Fruit fly (Drosophila melanogaster) whole organism, prepupa: ENCODE data around the gene CG12259.

Source experiments
- Blimp-1 ChIP-seq: fragments of 200-800 bp; sonication (Bioruptor generic); optimal IDR thresholded peaks from 3 replicates; lab custom pipeline; 2017; ENCODE audit warnings: missing biosample characterization, missing genetic modification characterization, mild to moderate bottlenecking, moderate library complexity, missing genetic modification reagents
- CG10631 ChIP-seq: fragments of 200-800 bp; sonication (Bioruptor generic); optimal IDR thresholded peaks from 2 replicates; lab custom pipeline; 2016; ENCODE audit warnings: missing biosample characterization, missing genetic modification characterization
- CG10669 ChIP-seq: fragments of 200-800 bp; sonication (Bioruptor generic); optimal IDR thresholded peaks from 3 replicates; lab custom pipeline; 2018; ENCODE audit warnings: missing biosample characterization, mild to moderate bottlenecking, missing genetic modification characterization, moderate library complexity
- CG11294 ChIP-seq: fragments of 200-800 bp; sonication (Bioruptor generic); IDR thresholded peaks from 2 replicates; pipeline ENCODE4 v1.3.6; 2022; ENCODE audit warnings: missing biosample characterization, missing genetic modification characterization
- CG11902 ChIP-seq: fragments of 200-800 bp; sonication (Bioruptor generic); optimal IDR thresholded peaks from 3 replicates; lab custom pipeline; 2016; ENCODE audit warnings: missing biosample characterization, missing genetic modification characterization
- CG15336 ChIP-seq: fragments of 200-800 bp; sonication (Bioruptor generic); IDR thresholded peaks from 2 replicates; pipeline ENCODE4 v1.3.6; 2022; ENCODE audit warnings: missing biosample characterization, missing genetic modification characterization
- CG1621 ChIP-seq: fragments of 200-800 bp; sonication (Bioruptor generic); optimal IDR thresholded peaks from 3 replicates; lab custom pipeline; 2018; ENCODE audit warnings: missing biosample characterization, mild to moderate bottlenecking, missing genetic modification characterization
- CG16779 ChIP-seq: fragments of 200-800 bp; sonication (Bioruptor generic); optimal IDR thresholded peaks from 3 replicates; lab custom pipeline; 2017; ENCODE audit warnings: missing biosample characterization, mild to moderate bottlenecking, missing genetic modification characterization
- CG3032 ChIP-seq: fragments of 200-800 bp; optimal IDR thresholded peaks from 2 replicates; lab custom pipeline; 2019; ENCODE audit warnings: missing biosample characterization, mild to moderate bottlenecking, missing genetic modification characterization, moderate library complexity
- CG32006 ChIP-seq: fragments of 200-800 bp; sonication (Bioruptor generic); optimal IDR thresholded peaks from 3 replicates; lab custom pipeline; 2017; ENCODE audit warnings: missing biosample characterization, mild to moderate bottlenecking, missing genetic modification characterization
- CG34406 ChIP-seq: fragments of 200-800 bp; sonication (Bioruptor generic); optimal IDR thresholded peaks from 3 replicates; lab custom pipeline; 2016; ENCODE audit warnings: missing biosample characterization, missing genetic modification characterization
- CG6163 ChIP-seq: fragments of 200-800 bp; sonication (Bioruptor generic); IDR thresholded peaks from 3 replicates; pipeline ENCODE4 v1.3.6; 2022; ENCODE audit warnings: missing biosample characterization, missing genetic modification characterization
- CG6276 ChIP-seq: fragments of 200-800 bp; sonication (Bioruptor generic); optimal IDR thresholded peaks from 2 replicates; lab custom pipeline; 2017; ENCODE audit warnings: missing biosample characterization, mild to moderate bottlenecking, missing genetic modification characterization
- CG6792 ChIP-seq: fragments of 200-800 bp; sonication (Bioruptor generic); optimal IDR thresholded peaks from 3 replicates; lab custom pipeline; 2016; ENCODE audit warnings: missing biosample characterization, missing genetic modification characterization
- CG6854 ChIP-seq: fragments of 200-800 bp; sonication (Bioruptor generic); optimal IDR thresholded peaks from 2 replicates; lab custom pipeline; 2017; ENCODE audit warnings: missing biosample characterization, mild to moderate bottlenecking, missing genetic modification characterization
- CG7368 ChIP-seq: fragments of 200-800 bp; sonication (Bioruptor generic); optimal IDR thresholded peaks from 3 replicates; lab custom pipeline; 2016; ENCODE audit warnings: missing biosample characterization, missing genetic modification characterization
- Eip78C ChIP-seq: fragments of 200-800 bp; sonication (Bioruptor generic); peaks from one replicate; lab custom pipeline; 2016; ENCODE audit warnings: missing biosample characterization, missing genetic modification characterization
- Eip93F ChIP-seq: fragments of 200-800 bp; sonication (Bioruptor generic); optimal IDR thresholded peaks from 2 replicates; lab custom pipeline; 2016; ENCODE audit warnings: missing biosample characterization, mild to moderate bottlenecking, missing genetic modification characterization
- Ets21C ChIP-seq: fragments of 200-800 bp; sonication (Bioruptor generic); optimal IDR thresholded peaks from 3 replicates; lab custom pipeline; 2016; ENCODE audit warnings: missing biosample characterization, missing genetic modification characterization
- Ets96B ChIP-seq: fragments of 200-800 bp; optimal IDR thresholded peaks from 2 replicates; lab custom pipeline; 2019; ENCODE audit warnings: missing biosample characterization, mild to moderate bottlenecking, missing genetic modification characterization, moderate library complexity
- Hr38 ChIP-seq: sonication (Bioruptor generic); optimal IDR thresholded peaks from 2 replicates; lab custom pipeline; 2016; ENCODE audit warnings: missing biosample characterization, missing genetic modification characterization
- Hr39 ChIP-seq: fragments of 200-800 bp; sonication (Bioruptor generic); optimal IDR thresholded peaks from 2 replicates; lab custom pipeline; 2016; ENCODE audit warnings: missing biosample characterization, missing genetic modification characterization
- Hr4 ChIP-seq: fragments of 200-800 bp; sonication (Bioruptor generic); optimal IDR thresholded peaks from 3 replicates; lab custom pipeline; 2016; ENCODE audit warnings: missing biosample characterization, missing genetic modification characterization
- Lpt ChIP-seq: fragments of 200-800 bp; sonication (Bioruptor generic); optimal IDR thresholded peaks from 3 replicates; lab custom pipeline; 2016; ENCODE audit warnings: missing biosample characterization, missing genetic modification characterization
- Met ChIP-seq: fragments of 200-800 bp; sonication (Bioruptor generic); optimal IDR thresholded peaks from 3 replicates; lab custom pipeline; 2016; ENCODE audit warnings: missing biosample characterization, missing genetic modification characterization
- Smox ChIP-seq: fragments of 200-800 bp; sonication (Bioruptor generic); optimal IDR thresholded peaks from 3 replicates; lab custom pipeline; 2016; ENCODE audit warnings: missing biosample characterization, missing genetic modification characterization
- Sox102F ChIP-seq: fragments of 200-800 bp; sonication (Bioruptor generic); optimal IDR thresholded peaks from 2 replicates; lab custom pipeline; 2016; ENCODE audit warnings: missing biosample characterization, mild to moderate bottlenecking, missing genetic modification characterization
- Sox14 ChIP-seq: fragments of 200-800 bp; sonication (Bioruptor generic); optimal IDR thresholded peaks from 3 replicates; lab custom pipeline; 2016; ENCODE audit warnings: missing biosample characterization, missing genetic modification characterization
- achi ChIP-seq: fragments of 200-800 bp; sonication (Bioruptor generic); optimal IDR thresholded peaks from 3 replicates; lab custom pipeline; 2016; ENCODE audit warnings: missing biosample characterization, missing genetic modification characterization
- acj6 ChIP-seq: fragments of 200-800 bp; sonication (Bioruptor generic); optimal IDR thresholded peaks from 3 replicates; lab custom pipeline; 2016; ENCODE audit warnings: missing biosample characterization, missing genetic modification characterization
- cyc ChIP-seq: fragments of 200-800 bp; sonication (Bioruptor generic); optimal IDR thresholded peaks from 3 replicates; lab custom pipeline; 2016; ENCODE audit warnings: missing biosample characterization, missing genetic modification characterization
- dac ChIP-seq: fragments of 200-800 bp; sonication (Bioruptor generic); optimal IDR thresholded peaks from 2 replicates; lab custom pipeline; 2017; ENCODE audit warnings: missing biosample characterization, mild to moderate bottlenecking, missing genetic modification characterization
- dsx ChIP-seq: fragments of 200-800 bp; optimal IDR thresholded peaks from 3 replicates; lab custom pipeline; 2019; ENCODE audit warnings: missing biosample characterization, mild to moderate bottlenecking, missing genetic modification characterization, moderate library complexity; ENCODE audit not compliant: poor library complexity, severe bottlenecking
- eg ChIP-seq: fragments of 200-800 bp; sonication (Bioruptor generic); IDR thresholded peaks from 3 replicates; pipeline ENCODE4 v1.3.6; 2022; ENCODE audit warnings: missing biosample characterization, missing genetic modification characterization
- esn ChIP-seq: fragments of 200-800 bp; sonication (Bioruptor generic); optimal IDR thresholded peaks from 2 replicates; lab custom pipeline; 2016; ENCODE audit warnings: missing biosample characterization, mild to moderate bottlenecking, missing genetic modification characterization, moderate library complexity
- lz ChIP-seq: fragments of 200-800 bp; sonication (Bioruptor generic); optimal IDR thresholded peaks from 3 replicates; lab custom pipeline; 2016; ENCODE audit warnings: missing biosample characterization, missing genetic modification characterization
- net ChIP-seq: fragments of 200-800 bp; sonication (Bioruptor generic); optimal IDR thresholded peaks from 3 replicates; lab custom pipeline; 2016; ENCODE audit warnings: missing biosample characterization, missing genetic modification characterization
- pdm3 ChIP-seq: fragments of 200-800 bp; sonication (Bioruptor generic); optimal IDR thresholded peaks from 3 replicates; lab custom pipeline; 2016; ENCODE audit warnings: missing biosample characterization, missing genetic modification characterization
- spab ChIP-seq: fragments of 200-800 bp; sonication (Bioruptor generic); optimal IDR thresholded peaks from 2 replicates; lab custom pipeline; 2017; ENCODE audit warnings: missing biosample characterization, mild to moderate bottlenecking, missing genetic modification characterization, missing genetic modification reagents
- ss ChIP-seq, 2 experiments: fragments of 200-800 bp; sonication (Bioruptor generic); optimal IDR thresholded peaks; 2 replicates in 1 of 2; 3 replicates in 1 of 2; lab custom pipeline; 2017 to 2018; ENCODE audit warnings: mild to moderate bottlenecking in 2 of 2, missing biosample characterization in 2 of 2, missing genetic modification characterization in 2 of 2, moderate library complexity in 1 of 2
- svp ChIP-seq: fragments of 200-800 bp; sonication (Bioruptor generic); peaks from one replicate; lab custom pipeline; 2016; ENCODE audit warnings: missing biosample characterization, missing genetic modification characterization
- topi ChIP-seq: fragments of 200-800 bp; sonication (Bioruptor generic); optimal IDR thresholded peaks from 3 replicates; lab custom pipeline; 2016; ENCODE audit warnings: missing biosample characterization, missing genetic modification characterization
- vri ChIP-seq: fragments of 200-800 bp; sonication (Bioruptor generic); optimal IDR thresholded peaks from 3 replicates; lab custom pipeline; 2016; ENCODE audit warnings: missing biosample characterization, mild to moderate bottlenecking, missing genetic modification characterization

Gene CG12259

DNA sequence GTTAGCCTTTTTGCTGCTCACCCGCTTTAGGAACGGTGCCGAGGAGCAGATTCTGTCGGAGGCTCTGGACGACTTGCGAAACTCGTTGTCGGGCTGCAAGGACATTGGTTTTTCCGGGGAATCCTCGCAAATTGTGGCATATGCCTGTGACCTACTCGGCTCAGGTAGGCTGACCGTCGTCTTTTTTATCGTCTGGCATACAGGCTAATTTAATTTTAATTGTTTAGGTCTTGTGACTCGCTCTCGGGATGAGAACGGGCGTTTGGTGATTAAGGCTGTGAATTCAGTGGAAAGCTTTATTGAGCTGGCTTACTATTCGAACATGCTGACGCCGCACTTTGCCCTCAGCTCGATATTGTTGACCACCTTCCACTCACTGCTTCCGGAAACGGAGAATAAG, 10.6 kb upstream of the CG12259 start:
- TF ChIP-seq Lpt (GFP tag; lab: Kevin White, UChicago) (no peak), Met (GFP tag; lab: Kevin White, UChicago) (no peak), cyc (GFP tag; lab: Kevin White, UChicago) (no peak), Ets21C (GFP tag; lab: Kevin White, UChicago) (no peak), Eip78C (GFP tag; lab: Kevin White, UChicago) (no peak), Sox102F (GFP tag; lab: Kevin White, UChicago) (no peak), Ets96B (tag; lab: Kevin White, UChicago) (no peak), CG3032 (tag; lab: Kevin White, UChicago) (no peak), net (GFP tag; lab: Kevin White, UChicago) (no peak)

DNA sequence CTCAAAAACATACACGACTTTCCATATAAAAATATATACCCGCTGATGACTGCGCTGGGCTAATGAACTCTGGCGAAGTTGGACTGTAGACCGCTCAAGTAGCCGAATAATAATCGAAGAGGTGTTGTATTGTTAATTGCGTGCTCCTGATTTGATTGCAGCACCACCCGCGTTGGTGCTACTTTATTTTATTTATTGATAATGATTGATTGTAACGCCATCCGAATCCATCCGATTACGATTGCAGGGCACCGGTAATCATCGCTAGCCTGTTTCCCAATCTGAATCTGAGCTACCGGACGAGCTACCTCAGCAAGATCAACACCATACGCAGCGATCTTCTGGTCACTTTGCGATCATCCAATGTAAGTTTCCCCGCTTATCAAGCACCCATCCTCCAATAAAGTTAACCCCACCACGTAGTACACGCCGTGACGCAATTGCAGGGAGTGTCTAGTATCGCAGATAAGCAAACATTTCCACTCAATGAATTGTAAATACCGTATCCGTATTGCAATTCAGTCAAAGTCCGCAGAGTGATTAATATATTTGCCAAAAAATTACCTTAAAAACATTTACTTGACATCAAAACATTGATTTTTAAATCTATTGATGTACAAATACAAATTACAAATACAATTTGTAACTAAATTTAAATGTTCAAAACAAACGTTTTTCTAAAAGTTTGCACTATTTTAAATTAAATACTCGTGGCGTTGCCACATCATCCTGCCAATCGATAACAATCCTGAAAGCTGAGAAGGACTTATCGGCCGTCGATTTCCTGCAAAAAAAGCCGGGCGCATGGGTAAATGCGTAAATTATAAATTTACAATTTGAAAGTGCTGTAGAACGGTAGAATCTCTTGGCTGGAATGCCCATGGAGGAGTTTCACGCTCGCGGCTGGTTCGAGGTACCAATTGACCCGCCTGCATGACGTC, 8.4 kb upstream of the CG12259 start:
- TF ChIP-seq CG16779 (tag; lab: Kevin White, UChicago) = peak; percentile 42
- TF ChIP-seq achi (GFP tag; lab: Kevin White, UChicago) = no peak
- peak; percentile 87 for TF ChIP-seq svp
- no peak for TF ChIP-seq Met (GFP tag; lab: Kevin White, UChicago)
- TF ChIP-seq Hr39 (GFP tag; lab: Kevin White, UChicago) = no peak
- no peak for TF ChIP-seq CG34406 (GFP tag; lab: Kevin White, UChicago)
- no peak for TF ChIP-seq CG15336
- TF ChIP-seq dsx (GFP tag; lab: Kevin White, UChicago) = no peak
- TF ChIP-seq CG6276 (GFP tag; lab: Kevin White, UChicago) = peak; percentile 13
- TF ChIP-seq CG11902 (GFP tag; lab: Kevin White, UChicago) = no peak
- no peak for TF ChIP-seq pdm3
- TF ChIP-seq Blimp-1 (GFP tag; lab: Kevin White, UChicago) = no peak
- peak; percentile 91 for TF ChIP-seq vri
- TF ChIP-seq Hr4 (GFP tag; lab: Kevin White, UChicago) = no peak
- TF ChIP-seq Eip93F (GFP tag; lab: Kevin White, UChicago) = peak; percentile 71
- TF ChIP-seq CG6854 (GFP tag; lab: Kevin White, UChicago) = peak; percentile 1
- TF ChIP-seq Sox102F (GFP tag; lab: Kevin White, UChicago) = no peak
- peak in 1 of 2 experiments; percentile 16 for TF ChIP-seq ss (GFP tag; optimal IDR thresholded peaks at IDR 0.05; lab: Kevin White, UChicago)
- TF ChIP-seq Eip78C (GFP tag; lab: Kevin White, UChicago) = peak; percentile 13
- no peak for TF ChIP-seq Smox (GFP tag; lab: Kevin White, UChicago)
- no peak for TF ChIP-seq spab

DNA sequence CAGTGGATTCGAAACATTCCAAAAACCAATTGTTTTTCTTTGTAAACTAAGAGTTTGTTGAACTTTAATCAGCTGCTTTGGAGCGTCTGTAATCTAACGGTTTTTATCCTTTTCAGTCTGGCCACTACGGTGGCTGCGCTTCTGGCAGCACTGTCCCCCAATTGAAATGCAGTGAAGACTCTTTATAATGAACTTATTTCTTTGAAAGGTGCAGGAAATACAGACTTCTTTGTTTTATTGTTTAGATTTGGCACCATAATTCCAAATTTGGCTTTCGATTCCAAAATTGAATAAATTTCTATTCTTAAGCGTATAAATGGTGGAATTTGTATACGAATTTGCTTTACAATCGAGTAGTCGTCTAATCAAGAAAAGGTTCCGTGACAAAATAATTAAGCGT, 7.3 kb upstream of the CG12259 start, which contains the start of gene nenya:
Gene nenya, minus strand, starts transcription at position 35 of the 400 bp plus-strand sequence.
- TF ChIP-seq CG6163 (GFP tag; lab: Robert Waterston, UW) (no peak), svp (peak; percentile 67), esn (GFP tag; lab: Kevin White, UChicago) (peak; percentile 5), Eip78C (GFP tag; lab: Kevin White, UChicago) (peak; percentile 43), Hr38 (no peak)

DNA sequence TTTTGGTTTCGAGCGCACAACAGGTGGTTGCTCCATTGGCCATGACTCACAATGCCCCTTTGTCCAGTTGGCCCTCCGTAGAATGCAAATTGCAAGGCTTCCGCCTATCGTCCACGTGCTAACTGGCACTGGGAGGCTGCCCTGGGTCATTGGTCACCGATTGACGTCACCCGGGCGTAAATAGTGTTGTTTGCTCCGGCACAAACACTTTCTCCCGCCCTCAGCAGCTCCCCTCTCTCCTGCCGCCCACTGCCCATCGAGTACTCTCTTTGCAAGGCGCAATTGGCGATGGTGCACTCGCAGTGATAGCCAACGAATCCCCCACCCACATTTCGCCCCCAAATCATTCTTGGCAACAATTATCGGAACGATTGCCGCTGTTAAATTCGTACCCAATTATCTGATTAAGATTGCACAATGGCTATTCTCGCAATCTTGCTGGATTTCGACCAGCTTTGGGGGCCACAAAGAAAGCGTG, 5.9 kb upstream of the CG12259 start:
- no peak for TF ChIP-seq CG6163 (GFP tag; lab: Robert Waterston, UW)
- TF ChIP-seq dac (GFP tag; lab: Kevin White, UChicago) = no peak
- TF ChIP-seq CG3032 (tag; lab: Kevin White, UChicago) = no peak
- TF ChIP-seq lz (GFP tag; lab: Kevin White, UChicago) = no peak
- TF ChIP-seq Smox (GFP tag; lab: Kevin White, UChicago) = no peak
- TF ChIP-seq CG1621 (tag; lab: Kevin White, UChicago) = no peak
- no peak for TF ChIP-seq CG11294 (GFP tag; lab: Robert Waterston, UW)
- TF ChIP-seq CG7368 (GFP tag; lab: Kevin White, UChicago) = no peak
- TF ChIP-seq CG6792 (GFP tag; lab: Kevin White, UChicago) = no peak
- no peak for TF ChIP-seq CG10631
- no peak for TF ChIP-seq Eip78C (GFP tag; lab: Kevin White, UChicago)
- no peak for TF ChIP-seq Hr38
- no peak for TF ChIP-seq pdm3
- no peak for TF ChIP-seq topi (GFP tag; lab: Kevin White, UChicago)
- no peak for TF ChIP-seq CG10669 (GFP tag; lab: Kevin White, UChicago)
- TF ChIP-seq eg (GFP tag; lab: Robert Waterston, UW) = 0 out of 3 replicates have a peak, but pooled peaks have one; percentile 29
- TF ChIP-seq Sox14 (GFP tag; lab: Kevin White, UChicago) = peak; percentile 20
- peak; percentile 77 for TF ChIP-seq Eip93F (GFP tag; lab: Kevin White, UChicago)
- TF ChIP-seq acj6 = no peak
- TF ChIP-seq CG32006 (GFP tag; lab: Kevin White, UChicago) = no peak
- no peak for TF ChIP-seq CG34406 (GFP tag; lab: Kevin White, UChicago)
- TF ChIP-seq Sox102F (GFP tag; lab: Kevin White, UChicago) = no peak
- TF ChIP-seq net (GFP tag; lab: Kevin White, UChicago) = no peak
